Worm (Caenorhabditis elegans) whole organism, midembryonic: Measurements from ENCODE around the gene tbc-20.

Experiments
- T22C8.4 ChIP-seq: fragments of 200-800 bp; sonication (Bioruptor generic); IDR thresholded peaks from 2 replicates; pipeline ENCODE4 v1.3.6; 2022; ENCODE audit warnings: missing genetic modification characterization, missing compliant biosample characterization
- cog-1 ChIP-seq: sonication (generic microtip); optimal IDR thresholded peaks from 2 replicates; lab custom pipeline; 2016; ENCODE audit warnings: missing genetic modification characterization, missing compliant biosample characterization
- flt-1 ChIP-seq: fragments of 200-800 bp; sonication (Bioruptor generic); IDR thresholded peaks from 2 replicates; pipeline ENCODE4 v1.3.6; 2022; ENCODE audit warnings: missing genetic modification characterization, missing compliant biosample characterization
- klf-2 ChIP-seq: fragments of 200-800 bp; sonication (Bioruptor generic); conservative IDR thresholded peaks from 2 replicates; pipeline ENCODE4 v1.3.6; 2022; ENCODE audit warnings: missing genetic modification reagents, missing genetic modification characterization, missing compliant biosample characterization
- med-1 ChIP-seq: sonication (generic microtip); optimal IDR thresholded peaks from 2 replicates; lab custom pipeline; 2017; ENCODE audit warnings: missing genetic modification characterization, mild to moderate bottlenecking, missing compliant biosample characterization, antibody characterized with exemption, missing genetic modification reagents; ENCODE audit not compliant: insufficient read depth
- ref-1 ChIP-seq: fragments of 200-800 bp; sonication (Bioruptor generic); conservative IDR thresholded peaks from 2 replicates; pipeline ENCODE4 v1.3.6; 2022; ENCODE audit warnings: missing genetic modification reagents, missing genetic modification characterization, missing compliant biosample characterization
- tab-1 ChIP-seq: fragments of 200-800 bp; sonication (Bioruptor generic); IDR thresholded peaks from 2 replicates; pipeline ENCODE4 v1.3.6; 2022; ENCODE audit warnings: missing genetic modification characterization, missing compliant biosample characterization
- ztf-23 ChIP-seq: fragments of 200-800 bp; sonication (Bioruptor generic); IDR thresholded peaks from 2 replicates; pipeline ENCODE4 v1.3.6; 2022; ENCODE audit warnings: missing genetic modification reagents, missing genetic modification characterization, missing compliant biosample characterization
- ztf-29 ChIP-seq: fragments of 200-800 bp; sonication (Bioruptor generic); IDR thresholded peaks from 2 replicates; pipeline ENCODE4 v1.3.6; 2022; ENCODE audit warnings: missing genetic modification reagents, missing genetic modification characterization, missing compliant biosample characterization

The tbc-20 gene

DNA sequence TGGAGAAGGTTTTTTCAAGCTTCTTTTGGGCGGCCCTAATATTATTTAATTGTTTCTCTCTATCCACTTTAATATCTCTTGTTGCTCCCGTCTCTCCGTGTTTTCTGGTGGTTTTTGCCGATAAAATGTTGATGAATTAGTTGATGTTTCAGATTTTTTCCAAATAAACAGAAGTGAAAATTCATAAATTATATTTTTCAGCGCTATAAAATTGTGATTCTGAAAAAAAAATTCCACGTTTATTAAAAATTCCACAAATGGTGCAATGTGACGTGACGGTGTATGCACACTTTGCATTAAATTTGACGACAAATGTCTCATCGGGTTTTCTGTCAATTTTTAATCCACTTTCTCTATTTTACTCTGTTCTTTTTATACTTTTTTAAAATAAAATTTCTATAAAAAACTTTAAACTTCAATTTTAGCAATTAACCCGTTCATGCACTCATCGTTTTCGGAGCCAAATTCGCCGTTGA lies at the start of gene tbc-20:
tbc-20 (plus strand) TSS at position 426 of the 476 bp plus-strand sequence.
- TF ChIP-seq klf-2 (GFP tag; lab: Robert Waterston, UW) (no peak), ztf-29 (GFP tag; lab: Robert Waterston, UW) (no peak), med-1 (GFP tag; lab: Kevin White, UChicago) (no peak), flt-1 (GFP tag; lab: Robert Waterston, UW) (no peak), ztf-23 (GFP tag; lab: Robert Waterston, UW) (no peak), cog-1 (tag; lab: Kevin White, UChicago) (no peak), tab-1 (GFP tag; lab: Robert Waterston, UW) (no peak), T22C8.4 (no peak), ref-1 (no peak)

DNA sequence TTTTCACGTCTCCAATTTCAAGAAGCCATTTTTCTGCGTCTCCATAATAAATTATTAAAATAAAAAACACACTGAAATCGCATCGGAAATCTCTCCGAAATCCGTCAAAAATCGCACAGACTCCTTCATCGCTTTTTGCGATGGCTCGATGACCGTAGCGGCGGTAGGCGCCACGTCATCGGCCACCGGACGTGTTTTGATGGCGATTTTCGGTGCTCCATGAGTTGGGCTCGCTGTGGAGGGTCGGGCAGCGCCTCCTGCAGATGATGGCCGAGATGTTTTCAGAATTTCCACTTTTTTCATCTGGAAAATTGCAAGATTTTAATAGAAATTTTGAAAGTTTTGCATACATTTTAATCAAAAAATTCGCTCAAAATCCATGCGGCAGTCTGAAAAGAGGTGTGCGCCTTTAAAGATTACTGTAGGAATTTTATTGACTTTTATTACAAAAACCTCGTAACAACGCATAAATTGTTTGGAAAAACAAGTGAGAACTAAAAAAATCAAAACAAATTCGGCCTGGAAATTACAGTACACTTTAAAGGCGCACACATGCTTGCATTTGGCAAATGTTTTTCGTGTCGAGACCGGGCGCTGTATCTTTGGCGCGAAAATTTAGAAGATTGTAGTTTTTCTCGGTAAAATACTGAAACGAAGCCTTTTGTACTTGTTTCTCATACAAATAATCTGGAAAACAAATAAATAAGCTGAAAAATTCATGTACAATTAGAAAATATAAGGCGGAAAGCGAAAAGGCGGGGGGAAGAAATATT lies 45.9 kb upstream of the tbc-20 start, which contains the start of gene smg-9:
smg-9 (minus strand) TSS at position 663 of the 773 bp plus-strand sequence.
- TF ChIP-seq klf-2 (GFP tag; lab: Robert Waterston, UW) (no peak), ztf-23 (GFP tag; lab: Robert Waterston, UW) (no peak), tab-1 (GFP tag; lab: Robert Waterston, UW) (no peak), ref-1 (no peak)

DNA sequence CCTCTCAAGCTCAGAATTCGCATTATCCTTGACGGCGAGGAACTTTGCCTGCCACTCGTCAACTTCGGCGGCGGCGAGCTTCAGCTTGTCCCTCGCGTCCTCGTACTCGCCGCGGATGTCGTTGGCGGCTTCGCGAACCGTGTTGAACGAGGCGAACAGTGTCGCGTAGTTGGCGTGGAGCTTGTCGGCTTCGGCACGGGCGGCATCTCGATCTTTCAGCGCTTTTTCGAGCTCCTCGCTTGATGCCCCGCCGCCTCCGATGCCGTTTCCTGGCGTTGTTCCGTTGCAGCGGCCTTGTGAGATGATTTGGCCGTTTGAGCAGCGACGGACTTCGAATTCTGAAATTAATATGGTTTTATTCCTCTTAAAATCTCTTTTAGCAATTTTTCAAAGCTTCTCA lies 45.0 kb upstream of the tbc-20 start:
- TF ChIP-seq med-1 (GFP tag; lab: Kevin White, UChicago) = no peak
- TF ChIP-seq ztf-29 (GFP tag; lab: Robert Waterston, UW) = no peak
- TF ChIP-seq ztf-23 (GFP tag; lab: Robert Waterston, UW) = no peak

DNA sequence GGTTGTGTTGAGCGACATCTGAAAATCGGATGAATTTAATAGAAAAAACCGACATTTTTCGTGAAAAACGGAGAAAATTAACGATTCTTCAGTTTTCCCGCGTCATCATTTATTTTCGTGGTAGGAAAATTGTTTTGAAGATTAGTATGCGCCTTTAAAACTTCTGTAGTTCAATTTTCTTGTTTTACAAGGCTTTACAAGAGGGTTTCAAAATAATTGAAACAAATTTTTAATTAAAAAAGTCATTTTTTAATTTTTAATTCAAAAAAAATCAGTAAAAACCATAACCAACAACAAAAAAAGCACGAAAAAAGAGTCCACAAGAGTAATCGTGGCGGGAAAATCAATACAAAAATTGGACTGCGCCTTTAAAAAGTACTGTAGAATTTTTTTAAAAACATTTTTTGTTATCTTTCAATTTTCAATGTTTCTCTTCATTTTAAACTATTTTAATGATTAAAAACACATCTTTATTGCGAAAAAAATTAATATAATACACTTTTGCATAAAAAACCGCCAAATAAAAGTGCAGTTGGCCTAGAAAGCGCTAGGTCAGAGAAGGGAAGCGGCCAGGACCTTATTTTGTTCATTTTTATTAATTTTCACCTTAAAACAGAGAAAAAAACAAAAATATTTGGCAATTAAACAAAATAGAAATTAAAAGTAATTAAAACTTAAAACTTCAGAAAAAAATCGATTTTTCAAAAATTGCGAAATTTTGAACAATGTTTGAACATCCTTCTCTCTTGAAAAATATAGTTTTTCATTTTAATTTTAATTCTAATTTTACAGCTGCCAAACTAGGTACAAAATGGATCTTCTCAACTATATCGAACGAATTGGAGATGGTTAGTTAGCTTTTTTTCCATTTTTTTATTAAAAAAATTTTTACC lies 44.2 kb upstream of the tbc-20 start, which contains the start of the genes tac-1 and Y54E2A.4:
tac-1 (minus strand) TSS at position 20 of the 893 bp plus-strand sequence.
Y54E2A.4 (plus strand) TSS at position 765 of the 893 bp plus-strand sequence.
- TF ChIP-seq T22C8.4 (no peak), med-1 (GFP tag; lab: Kevin White, UChicago) (no peak), ref-1 (no peak), klf-2 (GFP tag; lab: Robert Waterston, UW) (no peak), tab-1 (GFP tag; lab: Robert Waterston, UW) (no peak), flt-1 (GFP tag; lab: Robert Waterston, UW) (no peak), ztf-29 (GFP tag; lab: Robert Waterston, UW) (no peak), ztf-23 (GFP tag; lab: Robert Waterston, UW) (no peak), cog-1 (tag; lab: Kevin White, UChicago) (no peak)

DNA sequence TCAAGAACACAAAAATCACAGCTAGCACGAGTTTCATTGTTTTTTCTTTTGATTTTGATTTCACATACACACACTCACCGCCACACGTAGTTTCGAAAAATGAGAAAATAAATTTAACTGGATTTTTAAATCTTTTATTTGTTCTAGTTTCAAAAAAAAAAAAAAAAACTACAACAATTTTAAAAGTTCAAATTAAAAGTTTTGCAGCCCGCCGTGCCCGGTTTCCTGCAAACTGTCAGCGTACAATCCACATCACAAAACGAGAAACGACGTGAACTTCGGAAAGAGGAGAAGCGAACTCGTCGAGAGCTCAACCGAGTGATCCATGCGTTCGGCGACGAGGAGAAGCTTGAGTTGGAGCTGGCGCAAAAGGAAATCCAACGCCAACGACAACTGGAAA lies 40.6 kb upstream of the tbc-20 start, which contains the start of gene Y54E2A.5:
Y54E2A.5 (minus strand) TSS at position 101 of the 400 bp plus-strand sequence.
- TF ChIP-seq ref-1 = no peak
- TF ChIP-seq cog-1 (tag; lab: Kevin White, UChicago) = no peak

DNA sequence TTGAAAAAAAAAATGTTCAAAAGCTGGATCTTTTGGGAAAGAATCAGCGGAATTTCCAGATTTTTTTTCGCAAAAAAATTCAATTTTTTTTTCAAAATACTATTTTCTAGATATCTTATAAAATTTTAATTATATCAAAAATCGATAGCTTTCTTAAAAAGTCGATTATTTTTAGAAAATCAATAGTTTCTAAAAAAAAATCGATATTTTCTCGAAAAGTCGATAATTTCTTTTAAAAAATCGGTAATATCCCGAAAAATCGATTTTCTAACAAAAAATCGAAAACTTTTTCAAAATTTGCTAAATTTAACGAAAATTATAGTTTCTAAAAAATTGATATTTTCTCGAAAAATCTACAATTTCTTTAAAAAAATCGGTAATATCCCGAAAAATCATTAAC lies 29.5 kb upstream of the tbc-20 start:
- TF ChIP-seq klf-2 (GFP tag; lab: Robert Waterston, UW) (no peak), cog-1 (tag; lab: Kevin White, UChicago) (no peak), T22C8.4 (no peak)

DNA sequence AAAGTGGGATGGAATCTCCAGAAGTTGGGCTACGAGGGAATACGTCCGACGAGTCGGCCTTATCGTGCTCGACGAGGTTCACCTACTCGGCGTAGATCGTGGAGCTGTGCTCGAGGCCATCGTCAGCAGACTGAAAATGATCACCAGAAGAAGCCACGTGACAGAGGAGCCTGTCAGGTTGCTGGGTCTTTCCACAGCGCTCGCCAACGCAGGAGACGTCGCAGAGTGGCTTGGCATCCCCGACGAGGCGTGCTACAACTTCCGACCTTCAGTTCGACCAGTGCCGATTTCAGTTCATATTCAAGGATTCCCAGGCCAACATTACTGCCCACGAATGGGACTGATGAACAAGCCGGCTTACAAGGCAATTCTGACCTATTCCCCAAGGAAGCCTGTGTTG lies 27.2 kb upstream of the tbc-20 start:
- TF ChIP-seq flt-1 (GFP tag; lab: Robert Waterston, UW) (no peak), T22C8.4 (no peak), tab-1 (GFP tag; lab: Robert Waterston, UW) (no peak), klf-2 (GFP tag; lab: Robert Waterston, UW) (no peak), ref-1 (no peak), ztf-29 (GFP tag; lab: Robert Waterston, UW) (no peak)

DNA sequence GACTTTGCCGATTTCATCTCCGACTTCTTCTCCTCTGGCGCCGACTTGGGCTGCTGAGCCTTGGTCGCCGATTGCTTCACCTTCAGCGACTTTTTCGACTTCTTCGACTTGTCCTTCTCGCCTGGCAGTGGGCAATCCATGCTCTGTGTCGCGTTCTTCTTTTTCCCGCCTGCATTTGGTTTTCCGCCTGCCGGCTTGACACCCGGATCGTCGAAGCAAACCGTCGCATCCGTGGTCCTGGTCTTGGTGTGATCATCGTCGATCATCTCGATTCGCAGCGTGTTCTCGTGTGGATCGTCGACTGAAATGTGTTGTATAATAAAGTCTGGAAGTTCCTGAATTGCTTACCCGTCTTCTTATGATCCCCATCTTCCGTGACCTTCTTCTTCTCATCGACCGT lies 26.2 kb upstream of the tbc-20 start:
- no peak for TF ChIP-seq T22C8.4
- no peak for TF ChIP-seq flt-1 (GFP tag; lab: Robert Waterston, UW)
- no peak for TF ChIP-seq ztf-23 (GFP tag; lab: Robert Waterston, UW)
- TF ChIP-seq tab-1 (GFP tag; lab: Robert Waterston, UW) = no peak
- no peak for TF ChIP-seq ref-1
- no peak for TF ChIP-seq ztf-29 (GFP tag; lab: Robert Waterston, UW)
- no peak for TF ChIP-seq cog-1 (tag; lab: Kevin White, UChicago)
- TF ChIP-seq klf-2 (GFP tag; lab: Robert Waterston, UW) = no peak
- no peak for TF ChIP-seq med-1 (GFP tag; lab: Kevin White, UChicago)

DNA sequence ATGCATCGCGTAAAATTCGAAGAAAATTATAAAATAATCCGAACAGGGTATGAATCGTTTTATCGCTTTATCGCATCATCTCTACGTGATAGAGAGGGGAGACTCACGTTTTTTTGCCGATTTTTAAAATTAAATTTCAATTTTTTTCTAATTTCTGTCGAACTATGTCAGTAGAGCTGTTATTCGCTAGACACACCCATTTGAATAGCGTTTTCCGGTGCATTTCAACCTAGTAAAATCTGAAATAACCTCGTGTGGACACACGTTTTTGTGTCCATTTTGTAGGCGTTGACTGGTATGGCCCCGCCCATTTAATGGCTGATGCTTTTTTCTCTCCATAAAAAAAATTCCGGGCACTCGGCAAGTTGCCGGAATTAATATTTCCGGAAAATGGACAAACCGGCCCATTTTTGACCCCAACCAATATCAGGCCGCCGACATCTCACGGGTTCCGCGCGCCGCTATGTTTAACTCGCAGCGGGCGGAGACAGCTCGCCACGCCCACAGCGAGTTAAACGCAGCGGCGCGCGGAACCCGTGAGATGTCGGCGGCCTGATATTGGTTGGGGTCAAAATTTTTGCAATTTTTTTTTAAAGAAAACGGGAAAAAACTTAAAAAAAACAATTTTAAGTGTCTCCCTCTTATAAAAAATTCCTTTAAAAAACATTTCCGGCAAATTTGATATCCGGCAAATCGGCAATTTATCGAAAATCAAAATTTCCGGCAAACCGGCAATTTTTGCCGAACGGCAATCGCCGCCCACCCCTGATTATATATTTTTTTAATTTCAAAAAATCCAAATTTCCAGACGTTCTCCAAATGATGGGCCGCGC lies 25.1 kb upstream of the tbc-20 start, which contains the start of gene Y54E2A.7:
Y54E2A.7 (minus strand) TSS at position 51 of the 833 bp plus-strand sequence.
- TF ChIP-seq ref-1 = no peak
- TF ChIP-seq klf-2 (GFP tag; lab: Robert Waterston, UW) = no peak
- TF ChIP-seq tab-1 (GFP tag; lab: Robert Waterston, UW) = no peak
- no peak for TF ChIP-seq T22C8.4
- no peak for TF ChIP-seq ztf-23 (GFP tag; lab: Robert Waterston, UW)
